Worm (Caenorhabditis elegans) whole organism, young adult: ENCODE data around the gene Y105C5B.18.

Source experiments
- Y53F4B.3 ChIP-seq: fragments of 200-800 bp; sonication (Bioruptor generic); IDR thresholded peaks from 2 replicates; pipeline ENCODE4 v1.3.6; 2022; ENCODE audit warnings: missing genetic modification reagents, missing genetic modification characterization, missing compliant biosample characterization
- die-1 ChIP-seq: sonication (generic microtip); optimal IDR thresholded peaks from 2 replicates; lab custom pipeline; 2016; ENCODE audit warnings: missing genotype, mild to moderate bottlenecking, missing genetic modification characterization, missing compliant biosample characterization
- hmg-1.2 ChIP-seq: fragments of 200-800 bp; sonication (Bioruptor generic); IDR thresholded peaks from 2 replicates; pipeline ENCODE4 v1.3.6; 2022; ENCODE audit warnings: missing genetic modification reagents, missing genetic modification characterization, missing compliant biosample characterization
- let-526 ChIP-seq: fragments of 200-800 bp; sonication (Bioruptor generic); IDR thresholded peaks from 2 replicates; pipeline ENCODE4 v1.3.6; 2022; ENCODE audit warnings: missing genetic modification reagents, missing genetic modification characterization, missing compliant biosample characterization
- lin-35 ChIP-seq, 3 experiments: fragments of 150-350 bp in 2 of 3; sonication (generic microtip) in 1 of 3; optimal IDR thresholded peaks; 2 replicates each; lab custom pipeline; 2014 to 2018; ENCODE audit warnings: missing biosample characterization in 3 of 3, missing genetic modification characterization in 3 of 3, missing genetic modification reagents in 3 of 3
- lin-40 ChIP-seq: sonication (generic microtip); optimal IDR thresholded peaks from 2 replicates; lab custom pipeline; 2016; ENCODE audit warnings: missing genetic modification characterization, mild to moderate bottlenecking, missing compliant biosample characterization, missing genotype, missing genetic modification reagents
- mxl-1 ChIP-seq: sonication (generic microtip); optimal IDR thresholded peaks from 2 replicates; lab custom pipeline; 2016; ENCODE audit warnings: missing genetic modification characterization, missing compliant biosample characterization
- snpc-1.1 ChIP-seq: sonication (generic microtip); optimal IDR thresholded peaks from 2 replicates; lab custom pipeline; 2017; ENCODE audit warnings: missing genetic modification characterization, mild to moderate bottlenecking, missing compliant biosample characterization, antibody characterized with exemption, moderate library complexity, missing genotype, missing genetic modification reagents; ENCODE audit not compliant: insufficient read depth
- unc-62 ChIP-seq: fragments of 150-350 bp; optimal IDR thresholded peaks from 2 replicates; lab custom pipeline; 2014; ENCODE audit warnings: missing biosample characterization, missing genetic modification reagents, missing genetic modification characterization

DNA sequence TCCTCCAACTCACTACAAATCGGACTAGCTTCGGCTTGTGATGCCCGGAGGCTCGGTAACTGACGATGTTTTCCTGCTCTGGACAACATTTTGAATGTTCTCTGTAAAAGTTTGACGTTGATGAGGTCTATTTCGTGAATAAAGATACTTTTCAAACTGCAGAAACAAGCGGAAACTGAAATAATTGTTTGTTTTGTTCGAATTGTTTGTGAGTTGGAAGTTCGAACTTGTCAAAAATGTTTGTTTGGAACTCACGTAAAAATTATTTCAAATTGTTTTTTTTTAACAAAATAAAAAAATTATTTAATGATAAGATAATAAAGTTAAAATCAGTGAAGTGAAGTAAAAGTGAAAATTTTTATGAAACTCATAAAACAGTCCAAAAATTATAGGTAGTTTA lies 23.0 kb upstream of the Y105C5B.18 start, which contains the start of gene Y105C5B.11:
- no peak for TF ChIP-seq lin-40 (tag; lab: Kevin White, UChicago)
- TF ChIP-seq let-526 (GFP tag; lab: Robert Waterston, UW): no peak
- TF ChIP-seq hmg-1.2 (GFP tag; lab: Robert Waterston, UW): no peak
- no peak for TF ChIP-seq mxl-1
- TF ChIP-seq snpc-1.1 (tag; lab: Kevin White, UChicago): no peak
- TF ChIP-seq Y53F4B.3: no peak
- no peak for TF ChIP-seq die-1 (tag; lab: Kevin White, UChicago)
- TF ChIP-seq lin-35 (GFP tag; optimal IDR thresholded peaks at IDR 0.05; lab: Kevin White, UChicago): no peak
- no peak for TF ChIP-seq unc-62 (GFP tag; lab: Kevin White, UChicago)
